Worm (Caenorhabditis elegans): Measurements from ENCODE around the gene F48G7.10.

DNA sequence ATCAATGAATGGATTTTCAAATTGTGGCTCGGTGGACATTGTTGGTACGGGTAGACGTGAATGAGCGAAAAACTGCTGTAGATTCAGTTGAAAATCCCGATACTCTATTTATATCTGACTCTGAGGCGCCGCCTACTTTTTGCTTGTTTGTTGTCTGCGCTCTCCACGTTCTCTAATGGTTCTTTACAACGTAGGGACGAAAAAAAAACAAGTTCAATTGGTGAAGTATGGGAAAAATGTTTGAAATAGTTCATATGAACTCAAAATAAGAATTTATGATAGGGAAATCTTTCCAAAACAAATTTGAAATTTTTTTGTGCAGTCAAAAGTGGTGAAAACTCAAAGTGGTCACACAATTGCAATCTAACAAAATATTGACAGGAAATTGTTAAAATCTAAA lies at the start of gene F48G7.10:
- TF ChIP-seq unc-39 (tag; optimal IDR thresholded peaks at IDR 0.05) (no peak), spr-1 (tag; optimal IDR thresholded peaks at IDR 0.05) (no peak), fos-1 (tag; optimal IDR thresholded peaks at IDR 0.05) (no peak)
